Fruit fly (Drosophila melanogaster) whole organism, embryonic: Measurements from ENCODE around the gene scrib.

Experiments
- Antp ChIP-seq: fragments of 200-800 bp; sonication (Bioruptor generic); optimal IDR thresholded peaks from 3 replicates; lab custom pipeline; 2016; ENCODE audit warnings: missing biosample characterization, missing genetic modification characterization
- Awh ChIP-seq: fragments of 200-800 bp; sonication (Bioruptor generic); IDR thresholded peaks from 2 replicates; pipeline ENCODE4, ENCODE4 v1.3.6; 2022; ENCODE audit warnings: missing biosample characterization, missing genetic modification characterization
- CG10274 ChIP-seq: fragments of 200-800 bp; sonication (Bioruptor generic); optimal IDR thresholded peaks from 3 replicates; lab custom pipeline; 2017; ENCODE audit warnings: missing biosample characterization, mild to moderate bottlenecking, missing genetic modification characterization
- CG10462 ChIP-seq: fragments of 200-800 bp; sonication (Bioruptor generic); optimal IDR thresholded peaks from 2 replicates; lab custom pipeline; 2016; ENCODE audit warnings: missing biosample characterization, missing genetic modification characterization
- CG10543 ChIP-seq: fragments of 200-800 bp; sonication (Bioruptor generic); optimal IDR thresholded peaks from 3 replicates; lab custom pipeline; 2017; ENCODE audit warnings: missing biosample characterization, mild to moderate bottlenecking, missing genetic modification characterization, moderate library complexity
- CG12769 ChIP-seq: fragments of 200-800 bp; sonication (Bioruptor generic); optimal IDR thresholded peaks from 2 replicates; lab custom pipeline; 2019; ENCODE audit warnings: missing biosample characterization, mild to moderate bottlenecking, missing genetic modification characterization, moderate library complexity
- CG14965 ChIP-seq: fragments of 200-800 bp; sonication (Bioruptor generic); optimal IDR thresholded peaks from 2 replicates; lab custom pipeline; 2016; ENCODE audit warnings: missing biosample characterization, missing genetic modification characterization, borderline replicate concordance
- CG15514 ChIP-seq: fragments of 200-800 bp; sonication (Bioruptor generic); optimal IDR thresholded peaks from 3 replicates; lab custom pipeline; 2017; ENCODE audit warnings: missing biosample characterization, missing genetic modification characterization, mild to moderate bottlenecking, moderate library complexity, missing genetic modification reagents
- CG17802 ChIP-seq: fragments of 200-800 bp; sonication (Bioruptor generic); optimal IDR thresholded peaks from 2 replicates; lab custom pipeline; 2018; ENCODE audit warnings: missing biosample characterization, mild to moderate bottlenecking, missing genetic modification characterization, moderate library complexity
- CG18262 ChIP-seq: fragments of 200-800 bp; optimal IDR thresholded peaks from 3 replicates; lab custom pipeline; 2019; ENCODE audit warnings: missing biosample characterization, mild to moderate bottlenecking, missing genetic modification characterization, moderate library complexity
- CG1832 ChIP-seq: fragments of 200-800 bp; sonication (Bioruptor generic); optimal IDR thresholded peaks from 2 replicates; lab custom pipeline; 2017; ENCODE audit warnings: missing biosample characterization, mild to moderate bottlenecking, missing genetic modification characterization, inconsistent platforms
- CG30403 ChIP-seq: fragments of 200-800 bp; sonication (Bioruptor generic); optimal IDR thresholded peaks from 3 replicates; lab custom pipeline; 2016; ENCODE audit warnings: missing biosample characterization, missing genetic modification characterization
- CG32767 ChIP-seq: fragments of 200-800 bp; sonication (Bioruptor generic); IDR thresholded peaks from 2 replicates; pipeline ENCODE4 v1.3.6; 2022; ENCODE audit warnings: missing biosample characterization, missing genetic modification characterization
- CG34376 ChIP-seq: fragments of 200-800 bp; sonication (Bioruptor generic); optimal IDR thresholded peaks from 2 replicates; lab custom pipeline; 2018; ENCODE audit warnings: missing biosample characterization, mild to moderate bottlenecking, missing genetic modification characterization
- CG43689 ChIP-seq: fragments of 200-800 bp; sonication (Bioruptor generic); IDR thresholded peaks from 2 replicates; pipeline ENCODE4 v1.3.6; 2022; ENCODE audit warnings: missing biosample characterization, missing genetic modification characterization
- CG6854 ChIP-seq: fragments of 200-800 bp; sonication (Bioruptor generic); optimal IDR thresholded peaks from 3 replicates; lab custom pipeline; 2017; ENCODE audit warnings: missing biosample characterization, mild to moderate bottlenecking, missing genetic modification characterization
- CG7745 ChIP-seq: fragments of 200-800 bp; sonication (Bioruptor generic); optimal IDR thresholded peaks from 2 replicates; lab custom pipeline; 2018; ENCODE audit warnings: missing biosample characterization, mild to moderate bottlenecking, missing genetic modification characterization, moderate library complexity
- CG8765 ChIP-seq: fragments of 200-800 bp; sonication (Bioruptor generic); IDR thresholded peaks from 2 replicates; pipeline ENCODE4 v1.3.6; 2022; ENCODE audit warnings: missing biosample characterization, missing genetic modification characterization
- CG9437 ChIP-seq: fragments of 200-800 bp; sonication (Bioruptor generic); optimal IDR thresholded peaks from 2 replicates; lab custom pipeline; 2018; ENCODE audit warnings: missing biosample characterization, mild to moderate bottlenecking, missing genetic modification characterization
- CoRest ChIP-seq: fragments of 200-800 bp; sonication (Bioruptor generic); optimal IDR thresholded peaks from 3 replicates; lab custom pipeline; 2018; ENCODE audit warnings: missing biosample characterization, mild to moderate bottlenecking, missing genetic modification characterization, moderate library complexity
- Dbx ChIP-seq: fragments of 200-800 bp; sonication (Bioruptor generic); IDR thresholded peaks from 3 replicates; pipeline ENCODE4 v1.3.6; 2022; ENCODE audit warnings: missing biosample characterization, missing genetic modification characterization
- HLH3B ChIP-seq: fragments of 200-800 bp; sonication (Bioruptor generic); IDR thresholded peaks from 2 replicates; pipeline ENCODE4 v1.3.6; 2022; ENCODE audit warnings: missing biosample characterization, missing genetic modification characterization
- HLHmδ ChIP-seq: fragments of 200-800 bp; sonication (Bioruptor generic); optimal IDR thresholded peaks from 2 replicates; lab custom pipeline; 2018; ENCODE audit warnings: missing biosample characterization, mild to moderate bottlenecking, missing genetic modification characterization, moderate library complexity
- HmgD ChIP-seq: fragments of 200-800 bp; sonication (Bioruptor generic); optimal IDR thresholded peaks from 3 replicates; lab custom pipeline; 2016; ENCODE audit warnings: missing biosample characterization, missing genetic modification characterization
- Hr51 ChIP-seq, 2 experiments: fragments of 200-800 bp; sonication (Bioruptor generic); optimal IDR thresholded peaks; 2 replicates in 1 of 2; 3 replicates in 1 of 2; lab custom pipeline; 2016 to 2018; ENCODE audit warnings: missing biosample characterization in 2 of 2, missing genetic modification characterization in 2 of 2, mild to moderate bottlenecking in 1 of 2, moderate library complexity in 1 of 2
- Lhr ChIP-seq: fragments of 200-800 bp; sonication (Bioruptor generic); optimal IDR thresholded peaks from 3 replicates; lab custom pipeline; 2017; ENCODE audit warnings: mild to moderate bottlenecking, missing biosample characterization, missing genetic modification reagents, missing genetic modification characterization
- Meics ChIP-seq: fragments of 200-800 bp; sonication (Bioruptor generic); optimal IDR thresholded peaks from 2 replicates; lab custom pipeline; 2017; ENCODE audit warnings: missing biosample characterization, mild to moderate bottlenecking, missing genetic modification characterization
- Sry-β ChIP-seq: fragments of 200-800 bp; sonication (Bioruptor generic); optimal IDR thresholded peaks from 2 replicates; lab custom pipeline; 2018; ENCODE audit warnings: missing biosample characterization, mild to moderate bottlenecking, missing genetic modification characterization, moderate library complexity
- bcd ChIP-seq: fragments of 200-800 bp; sonication (Bioruptor generic); optimal IDR thresholded peaks from 2 replicates; lab custom pipeline; 2017; ENCODE audit warnings: missing biosample characterization, mild to moderate bottlenecking, missing genetic modification characterization
- chinmo ChIP-seq: fragments of 200-800 bp; sonication (Bioruptor generic); IDR thresholded peaks from 4 replicates; pipeline ENCODE4 v1.3.6; 2022; ENCODE audit warnings: missing biosample characterization, missing genetic modification characterization; ENCODE audit not compliant: partially characterized antibody
- en ChIP-seq: fragments of 200-800 bp; sonication (Bioruptor generic); optimal IDR thresholded peaks from 2 replicates; lab custom pipeline; 2016; ENCODE audit warnings: missing biosample characterization, missing genetic modification characterization
- fd3F ChIP-seq: fragments of 200-800 bp; sonication (Bioruptor generic); optimal IDR thresholded peaks from 2 replicates; lab custom pipeline; 2018; ENCODE audit warnings: missing biosample characterization, mild to moderate bottlenecking, missing genetic modification characterization, moderate library complexity
- gce ChIP-seq: fragments of 200-800 bp; sonication (Bioruptor generic); IDR thresholded peaks from 3 replicates; pipeline ENCODE4 v1.3.6; 2022; ENCODE audit warnings: missing biosample characterization, missing genetic modification characterization
- gsb-n ChIP-seq: fragments of 200-800 bp; sonication (Bioruptor generic); optimal IDR thresholded peaks from 3 replicates; lab custom pipeline; 2018; ENCODE audit warnings: missing biosample characterization, mild to moderate bottlenecking, missing genetic modification characterization
- inv ChIP-seq: fragments of 200-800 bp; sonication (Bioruptor generic); IDR thresholded peaks from 2 replicates; pipeline ENCODE4 v1.3.6; 2022; ENCODE audit warnings: missing biosample characterization, missing genetic modification characterization; ENCODE audit not compliant: partially characterized antibody
- jing ChIP-seq: fragments of 200-800 bp; sonication (Bioruptor generic); optimal IDR thresholded peaks from 2 replicates; lab custom pipeline; 2018; ENCODE audit warnings: missing biosample characterization, mild to moderate bottlenecking, missing genetic modification characterization
- oc ChIP-seq: fragments of 200-800 bp; sonication (Bioruptor generic); optimal IDR thresholded peaks from 2 replicates; lab custom pipeline; 2018; ENCODE audit warnings: missing biosample characterization, mild to moderate bottlenecking, missing genetic modification characterization, moderate library complexity
- pb ChIP-seq: fragments of 200-800 bp; sonication (Bioruptor generic); optimal IDR thresholded peaks from 3 replicates; lab custom pipeline; 2016; ENCODE audit warnings: missing biosample characterization, missing genetic modification characterization
- pfk ChIP-seq: fragments of 200-800 bp; sonication (Bioruptor generic); optimal IDR thresholded peaks from 2 replicates; lab custom pipeline; 2018; ENCODE audit warnings: missing biosample characterization, mild to moderate bottlenecking, missing genetic modification characterization, moderate library complexity
- pita ChIP-seq: fragments of 200-800 bp; sonication (Bioruptor generic); optimal IDR thresholded peaks from 2 replicates; lab custom pipeline; 2017; ENCODE audit warnings: missing biosample characterization, mild to moderate bottlenecking, missing genetic modification characterization
- pros ChIP-seq: fragments of 200-800 bp; sonication (Bioruptor generic); optimal IDR thresholded peaks from 3 replicates; lab custom pipeline; 2019; ENCODE audit warnings: missing biosample characterization, mild to moderate bottlenecking, missing genetic modification characterization, moderate library complexity
- run ChIP-seq: fragments of 200-800 bp; sonication (Bioruptor generic); optimal IDR thresholded peaks from 3 replicates; lab custom pipeline; 2018; ENCODE audit warnings: missing biosample characterization, mild to moderate bottlenecking, missing genetic modification characterization
- seq ChIP-seq: fragments of 200-800 bp; sonication (Bioruptor generic); IDR thresholded peaks from 2 replicates; pipeline ENCODE4 v1.3.6; 2022; ENCODE audit warnings: missing biosample characterization, missing genetic modification characterization
- sima ChIP-seq: fragments of 200-800 bp; sonication (Bioruptor generic); optimal IDR thresholded peaks from 2 replicates; lab custom pipeline; 2016; ENCODE audit warnings: missing biosample characterization, missing genetic modification characterization
- sr ChIP-seq: fragments of 200-800 bp; sonication (Bioruptor generic); IDR thresholded peaks from 3 replicates; pipeline ENCODE4 v1.3.6; 2022; ENCODE audit warnings: missing biosample characterization, missing genetic modification characterization
- stc ChIP-seq: fragments of 200-800 bp; sonication (Bioruptor generic); IDR thresholded peaks from 2 replicates; pipeline ENCODE4 v1.3.6; 2022; ENCODE audit warnings: missing biosample characterization, missing genetic modification characterization
- toy ChIP-seq: fragments of 200-800 bp; sonication (Bioruptor generic); IDR thresholded peaks from 2 replicates; pipeline ENCODE4 v1.3.6; 2022; ENCODE audit warnings: missing biosample characterization, missing genetic modification characterization
- tup ChIP-seq: fragments of 200-800 bp; sonication (Bioruptor generic); optimal IDR thresholded peaks from 2 replicates; lab custom pipeline; 2016; ENCODE audit warnings: missing biosample characterization, mild to moderate bottlenecking, missing genetic modification characterization, moderate library complexity
- vvl ChIP-seq: fragments of 200-800 bp; sonication (Bioruptor generic); IDR thresholded peaks from 2 replicates; pipeline ENCODE4 v1.3.6; 2022; ENCODE audit warnings: missing biosample characterization, missing genetic modification characterization
- yki ChIP-seq: fragments of >200 bp; optimal IDR thresholded peaks from 3 replicates; lab custom pipeline; 2018
- zen2 ChIP-seq: fragments of 200-800 bp; sonication (Bioruptor generic); IDR thresholded peaks from 3 replicates; pipeline ENCODE4 v1.3.6; 2022; ENCODE audit warnings: missing biosample characterization, missing genetic modification characterization; ENCODE audit not compliant: partially characterized antibody

The scrib gene

DNA sequence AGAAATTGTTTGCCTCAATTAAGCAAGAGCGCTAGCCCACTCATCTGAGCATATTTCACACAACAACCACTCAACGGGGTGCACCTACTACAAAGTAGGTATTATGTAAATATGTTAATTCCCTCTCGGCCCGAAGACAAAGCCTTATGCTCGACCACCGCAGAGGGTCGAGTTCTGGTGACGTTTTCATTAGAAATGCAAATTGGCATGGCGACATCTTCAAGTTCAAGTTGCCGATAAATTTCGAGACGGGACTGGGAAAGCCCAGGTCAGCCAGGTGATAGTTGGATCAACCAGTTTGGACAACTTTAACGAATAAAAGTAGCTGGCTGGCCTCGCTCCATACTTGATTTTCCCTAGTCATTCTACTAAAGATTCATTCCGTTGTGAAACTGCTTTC lies 79.3 kb downstream of the scrib start:
- TF ChIP-seq pb (GFP tag; lab: Kevin White, UChicago) (no peak), CoRest (tag; lab: Kevin White, UChicago) (no peak), sima (GFP tag; lab: Kevin White, UChicago) (no peak), HLH3B (no peak), pros (GFP tag; lab: Kevin White, UChicago) (peak; percentile 67), toy (GFP tag; lab: Robert Waterston, UW) (no peak), sr (GFP tag; lab: Robert Waterston, UW) (peak; percentile 42; the same call in 1 of the 3 replicates), Sry-β (no peak), CG12769 (tag; lab: Kevin White, UChicago) (peak; percentile 88), CG10543 (GFP tag; lab: Kevin White, UChicago) (no peak), stc (GFP tag; lab: Robert Waterston, UW) (no peak), CG17802 (tag; lab: Kevin White, UChicago) (no peak), CG15514 (GFP tag; lab: Kevin White, UChicago) (no peak), HLHmδ (no peak), CG6854 (GFP tag; lab: Kevin White, UChicago) (no peak), CG7745 (tag; lab: Kevin White, UChicago) (no peak), zen2 (no peak), HmgD (GFP tag; lab: Kevin White, UChicago) (no peak), pfk (no peak), CG10462 (GFP tag; lab: Kevin White, UChicago) (no peak), Lhr (GFP tag; lab: Kevin White, UChicago) (no peak), gce (no peak), seq (GFP tag; lab: Robert Waterston, UW) (no peak), CG30403 (GFP tag; lab: Kevin White, UChicago) (no peak), chinmo (GFP tag; lab: Robert Waterston, UW) (peak; percentile 81; the same call in 2 of the 4 replicates), CG1832 (GFP tag; lab: Kevin White, UChicago) (no peak), CG32767 (GFP tag; lab: Robert Waterston, UW) (no peak), CG9437 (GFP tag; lab: Kevin White, UChicago) (no peak), Meics (GFP tag; lab: Kevin White, UChicago) (no peak), CG14965 (GFP tag; lab: Kevin White, UChicago) (no peak), jing (GFP tag; lab: Kevin White, UChicago) (no peak), pita (GFP tag; lab: Kevin White, UChicago) (no peak), gsb-n (tag; lab: Kevin White, UChicago) (no peak), Hr51 (GFP tag; optimal IDR thresholded peaks at IDR 0.05; lab: Kevin White, UChicago) (no peak), CG34376 (no peak), CG43689 (no peak), bcd (GFP tag; lab: Kevin White, UChicago) (no peak), vvl (peak; percentile 72; the same call in 1 of the 2 replicates), fd3F (no peak), CG18262 (tag; lab: Kevin White, UChicago) (no peak), CG10274 (no peak), Antp (GFP tag; lab: Kevin White, UChicago) (no peak), Awh (GFP tag; lab: Robert Waterston, UW) (0 out of 2 replicates have a peak, but pooled peaks have one; percentile 28), tup (GFP tag; lab: Kevin White, UChicago) (no peak), oc (peak; percentile 41), Dbx (GFP tag; lab: Robert Waterston, UW) (no peak), inv (GFP tag; lab: Robert Waterston, UW) (no peak), en (no peak), run (tag; lab: Kevin White, UChicago) (no peak), yki (lab: Kevin White, UChicago) (no peak), CG8765 (no peak)
